Worm (Caenorhabditis elegans) whole organism, young adult: ENCODE measurements around the gene T07C12.10.

Source experiments
- B0261.1 ChIP-seq: sonication (generic microtip); optimal IDR thresholded peaks from 2 replicates; lab custom pipeline; 2016; ENCODE audit warnings: mild to moderate bottlenecking, missing genetic modification characterization, moderate library complexity, missing compliant biosample characterization
- F37B4.10 ChIP-seq: fragments of 200-800 bp; sonication (Bioruptor generic); IDR thresholded peaks from 2 replicates; pipeline ENCODE4 v1.3.6; 2022; ENCODE audit warnings: missing genetic modification characterization, missing compliant biosample characterization
- attf-3 ChIP-seq: fragments of 200-800 bp; sonication (Bioruptor generic); conservative IDR thresholded peaks from 2 replicates; pipeline ENCODE4 v1.3.6; 2022; ENCODE audit warnings: missing genetic modification reagents, missing genetic modification characterization, missing compliant biosample characterization
- cebp-1 ChIP-seq, 2 experiments: fragments of 200-800 bp in 1 of 2; sonication (Bioruptor generic) in 1 of 2; sonication (generic microtip) in 1 of 2; IDR thresholded peaks in 1 of 2; optimal IDR thresholded peaks in 1 of 2; 2 replicates each; pipeline versions ENCODE4 v1.3.6 to Lab custom; 2017 to 2022; ENCODE audit warnings: missing compliant biosample characterization in 2 of 2, missing genetic modification characterization in 2 of 2, mild to moderate bottlenecking in 1 of 2, missing genetic modification reagents in 1 of 2, moderate library complexity in 1 of 2
- dpl-1 ChIP-seq: fragments of 150-350 bp; optimal IDR thresholded peaks from 2 replicates; lab custom pipeline; 2014; ENCODE audit warnings: missing biosample characterization, missing genetic modification reagents, missing genetic modification characterization
- him-1 ChIP-seq: sonication (generic microtip); optimal IDR thresholded peaks from 2 replicates; lab custom pipeline; 2016; ENCODE audit warnings: missing genotype, missing genetic modification reagents, missing genetic modification characterization, missing compliant biosample characterization
- madf-6 ChIP-seq: fragments of 200-800 bp; sonication (Bioruptor generic); IDR thresholded peaks from 2 replicates; pipeline ENCODE4 v1.3.6; 2022; ENCODE audit warnings: missing genetic modification reagents, missing genetic modification characterization, missing compliant biosample characterization
- nfya-2 ChIP-seq: fragments of 200-800 bp; sonication (Bioruptor generic); IDR thresholded peaks from 2 replicates; pipeline ENCODE4 v1.3.6; 2022; ENCODE audit warnings: missing genetic modification reagents, missing genetic modification characterization, missing compliant biosample characterization
- nhr-90 ChIP-seq: sonication (generic microtip); optimal IDR thresholded peaks from 2 replicates; lab custom pipeline; 2016; ENCODE audit warnings: missing genotype, mild to moderate bottlenecking, missing genetic modification characterization, missing compliant biosample characterization
- somi-1 ChIP-seq: fragments of 200-800 bp; sonication (Bioruptor generic); optimal IDR thresholded peaks from 2 replicates; lab custom pipeline; 2018; ENCODE audit warnings: mild to moderate bottlenecking, missing genetic modification characterization, missing compliant biosample characterization
- unc-130 ChIP-seq: sonication (generic microtip); optimal IDR thresholded peaks from 2 replicates; lab custom pipeline; 2016; ENCODE audit warnings: missing genetic modification reagents, missing genetic modification characterization, missing compliant biosample characterization

ce11 chrV:9987688-9988087 lies 27.4 kb upstream of the T07C12.10 start, which contains the start of gene C27H6.8:
- TF ChIP-seq him-1 (tag; lab: Kevin White, UChicago) (no peak), madf-6 (GFP tag; lab: Robert Waterston, UW) (no peak), dpl-1 (no peak), unc-130 (GFP tag; lab: Kevin White, UChicago) (no peak), F37B4.10 (GFP tag; lab: Robert Waterston, UW) (no peak), somi-1 (GFP tag; lab: Kevin White, UChicago) (no peak), attf-3 (no peak), nfya-2 (GFP tag; lab: Robert Waterston, UW) (no peak), nhr-90 (tag; lab: Kevin White, UChicago) (no peak), cebp-1 (GFP tag; IDR thresholded peaks at IDR 0.05; lab: Robert Waterston, UW) (no peak), cebp-1 (tag; optimal IDR thresholded peaks at IDR 0.05; lab: Kevin White, UChicago) (no peak), B0261.1 (tag; lab: Kevin White, UChicago) (no peak)
